Fruit fly (Drosophila melanogaster) Kc167 (cell line): ENCODE measurements around the gene CG31787.

Source experiments
- Myc ChIP-seq: fragments of >200 bp; optimal IDR thresholded peaks from 2 replicates; lab custom pipeline; 2017; ENCODE audit warnings: missing external identifiers
- Sin3A ChIP-seq: fragments of >200 bp; optimal IDR thresholded peaks from 2 replicates; lab custom pipeline; 2018; ENCODE audit warnings: missing external identifiers
- h ChIP-seq: fragments of >200 bp; optimal IDR thresholded peaks from 3 replicates; lab custom pipeline; 2018; ENCODE audit warnings: missing external identifiers
- insv ChIP-seq: fragments of >200 bp; optimal IDR thresholded peaks from 3 replicates; lab custom pipeline; 2018; ENCODE audit warnings: missing external identifiers
- psq ChIP-seq: fragments of >200 bp; optimal IDR thresholded peaks from 2 replicates; lab custom pipeline; 2017; ENCODE audit warnings: missing external identifiers
- ttk ChIP-seq: sonication (Bioruptor generic); optimal IDR thresholded peaks from 2 replicates; lab custom pipeline; 2017; ENCODE audit warnings: missing external identifiers

The CG31787 gene

dm6 chr2L:18311564-18312279, 26.2 kb upstream of the CG31787 start:
- TF ChIP-seq h (lab: Kevin White, UChicago), result no peak
- TF ChIP-seq ttk (lab: Kevin White, UChicago), result no peak
- no peak for TF ChIP-seq Myc (lab: Kevin White, UChicago)
- TF ChIP-seq insv (lab: Kevin White, UChicago), result no peak

dm6 chr2L:18310489-18310888, 25.0 kb upstream of the CG31787 start:
- TF ChIP-seq ttk (lab: Kevin White, UChicago) (no peak), Myc (lab: Kevin White, UChicago) (no peak), psq (lab: Kevin White, UChicago) (no peak), insv (lab: Kevin White, UChicago) (no peak), Sin3A (lab: Kevin White, UChicago) (no peak), h (lab: Kevin White, UChicago) (no peak)

dm6 chr2L:18309346-18309745, 23.8 kb upstream of the CG31787 start, which contains the start of gene CG43354:
CG43354 (minus strand) TSS chr2L:18309446.
- TF ChIP-seq ttk (lab: Kevin White, UChicago) (no peak), Sin3A (lab: Kevin White, UChicago) (no peak), insv (lab: Kevin White, UChicago) (no peak), h (lab: Kevin White, UChicago) (no peak), Myc (lab: Kevin White, UChicago) (no peak), psq (lab: Kevin White, UChicago) (no peak)

dm6 chr2L:18308652-18309051, 23.1 kb upstream of the CG31787 start:
- TF ChIP-seq ttk (lab: Kevin White, UChicago), result no peak
- no peak for TF ChIP-seq psq (lab: Kevin White, UChicago)
- TF ChIP-seq Myc (lab: Kevin White, UChicago), result no peak
- no peak for TF ChIP-seq h (lab: Kevin White, UChicago)
- no peak for TF ChIP-seq Sin3A (lab: Kevin White, UChicago)
- TF ChIP-seq insv (lab: Kevin White, UChicago), result no peak

- no peak for TF ChIP-seq h (lab: Kevin White, UChicago)
- no peak for TF ChIP-seq ttk (lab: Kevin White, UChicago)
- TF ChIP-seq psq (lab: Kevin White, UChicago), result no peak
- TF ChIP-seq Myc (lab: Kevin White, UChicago), result no peak
- no peak for TF ChIP-seq Sin3A (lab: Kevin White, UChicago)
Measured at dm6 chr2L:18307823-18308222, 22.3 kb upstream of the CG31787 start.

dm6 chr2L:18305057-18305829, 19.7 kb upstream of the CG31787 start:
- TF ChIP-seq Myc (lab: Kevin White, UChicago) (no peak), Sin3A (lab: Kevin White, UChicago) (no peak), insv (lab: Kevin White, UChicago) (no peak), h (lab: Kevin White, UChicago) (no peak), ttk (lab: Kevin White, UChicago) (no peak), psq (lab: Kevin White, UChicago) (no peak)

- TF ChIP-seq Sin3A (lab: Kevin White, UChicago) (no peak), psq (lab: Kevin White, UChicago) (no peak), insv (lab: Kevin White, UChicago) (no peak), Myc (lab: Kevin White, UChicago) (no peak), ttk (lab: Kevin White, UChicago) (no peak), h (lab: Kevin White, UChicago) (no peak)
Measured at dm6 chr2L:18304469-18304868, 18.9 kb upstream of the CG31787 start.

dm6 chr2L:18302780-18303179, 17.3 kb upstream of the CG31787 start:
- TF ChIP-seq psq (lab: Kevin White, UChicago) (no peak), Myc (lab: Kevin White, UChicago) (no peak), ttk (lab: Kevin White, UChicago) (no peak), insv (lab: Kevin White, UChicago) (no peak), Sin3A (lab: Kevin White, UChicago) (no peak), h (lab: Kevin White, UChicago) (no peak)

- no peak for TF ChIP-seq h (lab: Kevin White, UChicago)
- no peak for TF ChIP-seq insv (lab: Kevin White, UChicago)
- no peak for TF ChIP-seq Myc (lab: Kevin White, UChicago)
- no peak for TF ChIP-seq Sin3A (lab: Kevin White, UChicago)
- no peak for TF ChIP-seq ttk (lab: Kevin White, UChicago)
- TF ChIP-seq psq (lab: Kevin White, UChicago), result no peak
Measured at dm6 chr2L:18298541-18298940, 13.0 kb upstream of the CG31787 start.

dm6 chr2L:18294421-18294890, 8.9 kb upstream of the CG31787 start, which contains the start of gene CG5790:
CG5790 (plus strand) TSS chr2L:18294840.
- TF ChIP-seq Myc (lab: Kevin White, UChicago) (no peak), ttk (lab: Kevin White, UChicago) (no peak), insv (lab: Kevin White, UChicago) (no peak)

dm6 chr2L:18292222-18292621, 6.7 kb upstream of the CG31787 start, which contains the start of gene Sfp36F:
Sfp36F (plus strand) TSS chr2L:18292522.
- TF ChIP-seq psq (lab: Kevin White, UChicago) (no peak), insv (lab: Kevin White, UChicago) (no peak), Myc (lab: Kevin White, UChicago) (no peak), ttk (lab: Kevin White, UChicago) (no peak), h (lab: Kevin White, UChicago) (no peak), Sin3A (lab: Kevin White, UChicago) (no peak)
